Worm (Caenorhabditis elegans) whole organism, midembryonic: ENCODE measurements around the gene hda-5.

Experiments used
- T22C8.4 ChIP-seq: fragments of 200-800 bp; sonication (Bioruptor generic); IDR thresholded peaks from 2 replicates; pipeline ENCODE4 v1.3.6; 2022; ENCODE audit warnings: missing genetic modification characterization, missing compliant biosample characterization
- flt-1 ChIP-seq: fragments of 200-800 bp; sonication (Bioruptor generic); IDR thresholded peaks from 2 replicates; pipeline ENCODE4 v1.3.6; 2022; ENCODE audit warnings: missing genetic modification characterization, missing compliant biosample characterization
- klf-2 ChIP-seq: fragments of 200-800 bp; sonication (Bioruptor generic); conservative IDR thresholded peaks from 2 replicates; pipeline ENCODE4 v1.3.6; 2022; ENCODE audit warnings: missing genetic modification reagents, missing genetic modification characterization, missing compliant biosample characterization
- ref-1 ChIP-seq: fragments of 200-800 bp; sonication (Bioruptor generic); conservative IDR thresholded peaks from 2 replicates; pipeline ENCODE4 v1.3.6; 2022; ENCODE audit warnings: missing genetic modification reagents, missing genetic modification characterization, missing compliant biosample characterization
- tab-1 ChIP-seq: fragments of 200-800 bp; sonication (Bioruptor generic); IDR thresholded peaks from 2 replicates; pipeline ENCODE4 v1.3.6; 2022; ENCODE audit warnings: missing genetic modification characterization, missing compliant biosample characterization
- ztf-23 ChIP-seq: fragments of 200-800 bp; sonication (Bioruptor generic); IDR thresholded peaks from 2 replicates; pipeline ENCODE4 v1.3.6; 2022; ENCODE audit warnings: missing genetic modification reagents, missing genetic modification characterization, missing compliant biosample characterization
- ztf-29 ChIP-seq: fragments of 200-800 bp; sonication (Bioruptor generic); IDR thresholded peaks from 2 replicates; pipeline ENCODE4 v1.3.6; 2022; ENCODE audit warnings: missing genetic modification reagents, missing genetic modification characterization, missing compliant biosample characterization

- TF ChIP-seq ztf-23 (GFP tag; lab: Robert Waterston, UW): no peak
- TF ChIP-seq klf-2 (GFP tag; lab: Robert Waterston, UW): no peak
- TF ChIP-seq ztf-29 (GFP tag; lab: Robert Waterston, UW): no peak
- no peak for TF ChIP-seq tab-1
- no peak for TF ChIP-seq ref-1
- no peak for TF ChIP-seq flt-1 (GFP tag; lab: Robert Waterston, UW)
- no peak for TF ChIP-seq T22C8.4
These were observed 36.4 kb downstream of the hda-5 start, which contains the start of gene T27D12.6 for ce11 chrII:11835208-11835607.
